Fruit fly (Drosophila melanogaster) whole organism, wandering third instar larva: ENCODE results near the gene CG14013.

Experiments
- CG32264 ChIP-seq: fragments of 200-800 bp; sonication (Bioruptor generic); optimal IDR thresholded peaks from 2 replicates; lab custom pipeline; 2016; ENCODE audit warnings: missing biosample characterization, missing genetic modification characterization
- Hnf4 ChIP-seq: fragments of 200-800 bp; sonication (Bioruptor generic); optimal IDR thresholded peaks from 2 replicates; lab custom pipeline; 2016; ENCODE audit warnings: missing biosample characterization, mild to moderate bottlenecking, missing genetic modification characterization
- Myc ChIP-seq: fragments of >200 bp; optimal IDR thresholded peaks from 2 replicates; lab custom pipeline; 2017
- brk ChIP-seq: fragments of 200-800 bp; sonication (Bioruptor generic); optimal IDR thresholded peaks from 2 replicates; lab custom pipeline; 2016; ENCODE audit warnings: missing biosample characterization, mild to moderate bottlenecking, missing genetic modification characterization
- rgr ChIP-seq: fragments of 200-800 bp; sonication (Bioruptor generic); optimal IDR thresholded peaks from 3 replicates; lab custom pipeline; 2016; ENCODE audit warnings: missing biosample characterization, mild to moderate bottlenecking, missing genetic modification characterization

dm6 chr2L:5507823-5508438 is 45.7 kb downstream of the CG14013 start:
- TF ChIP-seq rgr (GFP tag; lab: Kevin White, UChicago) = no peak
- TF ChIP-seq Hnf4 = no peak
- no peak for TF ChIP-seq CG32264 (GFP tag; lab: Kevin White, UChicago)
- TF ChIP-seq brk (GFP tag; lab: Kevin White, UChicago) = no peak
- TF ChIP-seq Myc = no peak
